Worm (Caenorhabditis elegans) whole organism, L4 larva: ENCODE results near the gene K07F5.7.

Source experiments
- Y5F2A.4 ChIP-seq: fragments of 200-800 bp; sonication (Bioruptor generic); optimal IDR thresholded peaks from 2 replicates; lab custom pipeline; 2018; ENCODE audit warnings: mild to moderate bottlenecking, missing genetic modification characterization, missing compliant biosample characterization
- lir-3 ChIP-seq: sonication (generic microtip); optimal IDR thresholded peaks from 2 replicates; lab custom pipeline; 2016; ENCODE audit warnings: mild to moderate bottlenecking, missing genetic modification characterization, missing compliant biosample characterization

ce11 chrIV:9857952-9858488 is 10.0 kb upstream of the K07F5.7 start, which contains the start of gene npp-1:
- no peak for TF ChIP-seq lir-3 (tag; lab: Kevin White, UChicago)
- TF ChIP-seq Y5F2A.4 (GFP tag; lab: Kevin White, UChicago), result no peak
